Fruit fly (Drosophila melanogaster) whole organism, embryonic: ENCODE measurements around the gene CG3123.

Experiments
- B-H2 ChIP-seq: fragments of 200-800 bp; sonication (Bioruptor generic); optimal IDR thresholded peaks from 2 replicates; lab custom pipeline; 2018; ENCODE audit warnings: missing biosample characterization, mild to moderate bottlenecking, missing genetic modification characterization
- C15 ChIP-seq: fragments of 200-800 bp; sonication (Bioruptor generic); IDR thresholded peaks from 3 replicates; pipeline ENCODE4 v1.3.6; 2022; ENCODE audit warnings: missing biosample characterization, missing genetic modification characterization
- CG12236 ChIP-seq: fragments of 200-800 bp; sonication (Bioruptor generic); optimal IDR thresholded peaks from 2 replicates; lab custom pipeline; 2016; ENCODE audit warnings: missing biosample characterization, missing genetic modification characterization
- CG13123 ChIP-seq: fragments of 200-800 bp; sonication (Bioruptor generic); optimal IDR thresholded peaks from 2 replicates; lab custom pipeline; 2016; ENCODE audit warnings: missing biosample characterization, missing genetic modification characterization
- CG13287 ChIP-seq: fragments of 200-800 bp; sonication (Bioruptor generic); IDR thresholded peaks from 2 replicates; pipeline ENCODE4 v1.3.6; 2022; ENCODE audit warnings: missing biosample characterization, missing genetic modification characterization; ENCODE audit not compliant: partially characterized antibody
- CG14441 ChIP-seq: fragments of 200-800 bp; sonication (Bioruptor generic); IDR thresholded peaks from 2 replicates; pipeline ENCODE4 v1.3.6; 2022; ENCODE audit warnings: missing biosample characterization, missing genetic modification characterization
- CG1832 ChIP-seq: fragments of 200-800 bp; sonication (Bioruptor generic); optimal IDR thresholded peaks from 2 replicates; lab custom pipeline; 2017; ENCODE audit warnings: missing biosample characterization, mild to moderate bottlenecking, missing genetic modification characterization, inconsistent platforms
- CG31388 ChIP-seq: fragments of 200-800 bp; sonication (Bioruptor generic); optimal IDR thresholded peaks from 2 replicates; lab custom pipeline; 2016; ENCODE audit warnings: missing biosample characterization, missing genetic modification characterization
- CG6765 ChIP-seq: fragments of 200-800 bp; sonication (Bioruptor generic); optimal IDR thresholded peaks from 3 replicates; lab custom pipeline; 2017; ENCODE audit warnings: missing biosample characterization, mild to moderate bottlenecking, missing genetic modification characterization
- CG8290 ChIP-seq, 3 experiments: fragments of 200-800 bp; sonication (Bioruptor generic); optimal IDR thresholded peaks; 2 replicates each; lab custom pipeline; 2016 to 2019; ENCODE audit warnings: missing biosample characterization in 3 of 3, missing genetic modification characterization in 3 of 3, mild to moderate bottlenecking in 2 of 3, moderate library complexity in 1 of 3
- CrebB ChIP-seq: fragments of 200-800 bp; sonication (Bioruptor generic); optimal IDR thresholded peaks from 3 replicates; lab custom pipeline; 2018; ENCODE audit warnings: missing biosample characterization, mild to moderate bottlenecking, missing genetic modification characterization
- Dbx ChIP-seq: fragments of 200-800 bp; sonication (Bioruptor generic); IDR thresholded peaks from 3 replicates; pipeline ENCODE4 v1.3.6; 2022; ENCODE audit warnings: missing biosample characterization, missing genetic modification characterization
- Deaf1 ChIP-seq: fragments of 200-800 bp; optimal IDR thresholded peaks from 3 replicates; lab custom pipeline; 2019; ENCODE audit warnings: missing biosample characterization, mild to moderate bottlenecking, missing genetic modification characterization, moderate library complexity
- Dip2 ChIP-seq: fragments of 200-800 bp; sonication (Bioruptor generic); IDR thresholded peaks from 2 replicates; pipeline ENCODE4 v1.3.6; 2022; ENCODE audit warnings: missing biosample characterization, missing genetic modification characterization
- Eip74EF ChIP-seq, 2 experiments: fragments of 200-800 bp in 1 of 2; fragments of >200 bp in 1 of 2; sonication (Bioruptor generic) in 1 of 2; optimal IDR thresholded peaks; 2 replicates each; lab custom pipeline; 2017 to 2019; ENCODE audit warnings: missing biosample characterization in 2 of 2, missing genetic modification characterization in 2 of 2, mild to moderate bottlenecking in 1 of 2, moderate library complexity in 1 of 2
- Ets65A ChIP-seq: fragments of 200-800 bp; sonication (Bioruptor generic); peaks from one replicate; lab custom pipeline; 2016; ENCODE audit warnings: missing biosample characterization, missing genetic modification characterization
- H2.0 ChIP-seq: fragments of 200-800 bp; sonication (Bioruptor generic); IDR thresholded peaks from 2 replicates; pipeline ENCODE4 v1.3.6; 2022; ENCODE audit warnings: missing biosample characterization, missing genetic modification characterization
- Hey ChIP-seq: fragments of 200-800 bp; sonication (Bioruptor generic); optimal IDR thresholded peaks from 3 replicates; lab custom pipeline; 2018; ENCODE audit warnings: missing biosample characterization, mild to moderate bottlenecking, missing genetic modification characterization
- NC2α ChIP-seq: fragments of 200-800 bp; sonication (Bioruptor generic); optimal IDR thresholded peaks from 2 replicates; lab custom pipeline; 2016; ENCODE audit warnings: missing biosample characterization, missing genetic modification characterization
- Ptx1 ChIP-seq: fragments of 200-800 bp; sonication (Bioruptor generic); IDR thresholded peaks from 2 replicates; pipeline ENCODE4 v1.3.6; 2022; ENCODE audit warnings: missing biosample characterization, missing genetic modification characterization
- ase ChIP-seq: fragments of 200-800 bp; sonication (Bioruptor generic); IDR thresholded peaks from 3 replicates; pipeline ENCODE4 v1.3.6; 2022; ENCODE audit warnings: missing biosample characterization, missing genetic modification characterization
- ash1 ChIP-seq: fragments of 200-800 bp; sonication (Bioruptor generic); optimal IDR thresholded peaks from 2 replicates; lab custom pipeline; 2018; ENCODE audit warnings: missing biosample characterization, mild to moderate bottlenecking, missing genetic modification characterization
- dan ChIP-seq: fragments of 200-800 bp; sonication (Bioruptor generic); IDR thresholded peaks from 2 replicates; pipeline ENCODE4 v1.3.6; 2022; ENCODE audit warnings: missing biosample characterization, missing genetic modification characterization
- danr ChIP-seq: fragments of 200-800 bp; sonication (Bioruptor generic); IDR thresholded peaks from 2 replicates; pipeline ENCODE4 v1.3.6; 2022; ENCODE audit warnings: missing biosample characterization, missing genetic modification characterization
- dpn ChIP-seq, 2 experiments: fragments of 200-800 bp; sonication (Bioruptor generic); optimal IDR thresholded peaks; 3 replicates each; lab custom pipeline; 2016; ENCODE audit warnings: missing biosample characterization in 2 of 2, missing genetic modification characterization in 2 of 2
- dysf ChIP-seq: fragments of 200-800 bp; sonication (Bioruptor generic); IDR thresholded peaks from 3 replicates; pipeline ENCODE4 v1.3.6; 2022; ENCODE audit warnings: missing biosample characterization, missing genetic modification characterization
- fd3F ChIP-seq: fragments of 200-800 bp; sonication (Bioruptor generic); optimal IDR thresholded peaks from 2 replicates; lab custom pipeline; 2018; ENCODE audit warnings: missing biosample characterization, mild to moderate bottlenecking, missing genetic modification characterization, moderate library complexity
- fd96Cb ChIP-seq: fragments of 200-800 bp; sonication (Bioruptor generic); optimal IDR thresholded peaks from 2 replicates; lab custom pipeline; 2018; ENCODE audit warnings: missing biosample characterization, mild to moderate bottlenecking, missing genetic modification characterization, moderate library complexity
- fru ChIP-seq: fragments of >200 bp; optimal IDR thresholded peaks from 2 replicates; lab custom pipeline; 2017
- gem ChIP-seq: fragments of 200-800 bp; sonication (Bioruptor generic); optimal IDR thresholded peaks from 2 replicates; lab custom pipeline; 2019; ENCODE audit warnings: missing biosample characterization, mild to moderate bottlenecking, missing genetic modification characterization, moderate library complexity
- grn ChIP-seq: fragments of 200-800 bp; sonication (Bioruptor generic); optimal IDR thresholded peaks from 3 replicates; lab custom pipeline; 2017; ENCODE audit warnings: missing biosample characterization, missing genetic modification characterization
- hb ChIP-seq: fragments of 200-800 bp; sonication (Bioruptor generic); IDR thresholded peaks from 3 replicates; pipeline ENCODE4 v1.3.6; 2022; ENCODE audit warnings: missing biosample characterization, missing genetic modification characterization; ENCODE audit not compliant: partially characterized antibody
- jumu ChIP-seq: fragments of 200-800 bp; sonication (Bioruptor generic); optimal IDR thresholded peaks from 3 replicates; lab custom pipeline; 2016; ENCODE audit warnings: missing biosample characterization, missing genetic modification characterization
- luna ChIP-seq: fragments of 200-800 bp; sonication (Bioruptor generic); optimal IDR thresholded peaks from 2 replicates; lab custom pipeline; 2016; ENCODE audit warnings: missing biosample characterization, missing genetic modification characterization
- nau ChIP-seq: fragments of 200-800 bp; sonication (Bioruptor generic); optimal IDR thresholded peaks from 3 replicates; lab custom pipeline; 2017; ENCODE audit warnings: missing biosample characterization, mild to moderate bottlenecking, missing genetic modification characterization, missing genetic modification reagents
- nom ChIP-seq: fragments of 200-800 bp; sonication (Bioruptor generic); optimal IDR thresholded peaks from 2 replicates; lab custom pipeline; 2017; ENCODE audit warnings: missing biosample characterization, missing genetic modification characterization, mild to moderate bottlenecking, moderate library complexity, missing genetic modification reagents
- oc ChIP-seq: fragments of 200-800 bp; sonication (Bioruptor generic); optimal IDR thresholded peaks from 2 replicates; lab custom pipeline; 2018; ENCODE audit warnings: missing biosample characterization, mild to moderate bottlenecking, missing genetic modification characterization, moderate library complexity
- prd ChIP-seq, 3 experiments: fragments of >200 bp in 2 of 3; fragments of 200-800 bp in 1 of 3; sonication (Bioruptor generic) in 1 of 3; optimal IDR thresholded peaks in 2 of 3; IDR thresholded peaks in 1 of 3; 2 replicates in 2 of 3; 3 replicates in 1 of 3; pipeline versions ENCODE4 v1.3.6 to Lab custom; 2017 to 2022; ENCODE audit warnings: missing biosample characterization in 1 of 3, missing genetic modification characterization in 1 of 3
- pros ChIP-seq: fragments of 200-800 bp; sonication (Bioruptor generic); optimal IDR thresholded peaks from 3 replicates; lab custom pipeline; 2019; ENCODE audit warnings: missing biosample characterization, mild to moderate bottlenecking, missing genetic modification characterization, moderate library complexity
- run ChIP-seq: fragments of 200-800 bp; sonication (Bioruptor generic); optimal IDR thresholded peaks from 3 replicates; lab custom pipeline; 2018; ENCODE audit warnings: missing biosample characterization, mild to moderate bottlenecking, missing genetic modification characterization
- scrt ChIP-seq: fragments of 200-800 bp; sonication (Bioruptor generic); optimal IDR thresholded peaks from 2 replicates; lab custom pipeline; 2018; ENCODE audit warnings: missing biosample characterization, mild to moderate bottlenecking, missing genetic modification characterization, moderate library complexity
- tll ChIP-seq, 2 experiments: fragments of 200-800 bp in 1 of 2; fragments of >200 bp in 1 of 2; sonication (Bioruptor generic) in 1 of 2; optimal IDR thresholded peaks; 2 replicates each; lab custom pipeline; 2017 to 2019; ENCODE audit warnings: missing biosample characterization in 2 of 2, missing genetic modification characterization in 2 of 2, mild to moderate bottlenecking in 1 of 2, moderate library complexity in 1 of 2
- toy ChIP-seq: fragments of 200-800 bp; sonication (Bioruptor generic); IDR thresholded peaks from 2 replicates; pipeline ENCODE4 v1.3.6; 2022; ENCODE audit warnings: missing biosample characterization, missing genetic modification characterization
- trh ChIP-seq: fragments of 200-800 bp; sonication (Bioruptor generic); optimal IDR thresholded peaks from 2 replicates; lab custom pipeline; 2016; ENCODE audit warnings: missing biosample characterization, missing genetic modification characterization
- ttk ChIP-seq: fragments of 200-800 bp; sonication (Bioruptor generic); IDR thresholded peaks from 2 replicates; pipeline ENCODE4 v2.1.2; 2022; ENCODE audit warnings: missing biosample characterization, missing genetic modification characterization
- tup ChIP-seq: fragments of 200-800 bp; sonication (Bioruptor generic); optimal IDR thresholded peaks from 2 replicates; lab custom pipeline; 2016; ENCODE audit warnings: missing biosample characterization, mild to moderate bottlenecking, missing genetic modification characterization, moderate library complexity
- unc-4 ChIP-seq: fragments of 200-800 bp; sonication (Bioruptor generic); IDR thresholded peaks from 2 replicates; pipeline ENCODE4 v1.3.6; 2022; ENCODE audit warnings: missing biosample characterization, missing genetic modification characterization; ENCODE audit not compliant: partially characterized antibody
- zf30C ChIP-seq: fragments of 200-800 bp; sonication (Bioruptor generic); optimal IDR thresholded peaks from 3 replicates; lab custom pipeline; 2018; ENCODE audit warnings: missing biosample characterization, mild to moderate bottlenecking, missing genetic modification characterization

Gene CG3123

dm6 chr2L:2874542-2875194 is 49.4 kb upstream of the CG3123 start, which contains the start of gene CG8814 (continued):
- TF ChIP-seq H2.0 (GFP tag; lab: Robert Waterston, UW) (peak; percentile 35; the same call in 1 of the 2 replicates), ase (no peak; the same call in 2 of the 3 replicates), Ptx1 (GFP tag; lab: Robert Waterston, UW) (peak; percentile 79), fd3F (GFP tag; lab: Kevin White, UChicago) (peak; percentile 51), Dip2 (GFP tag; lab: Robert Waterston, UW) (no peak), jumu (peak; percentile 43), zf30C (GFP tag; lab: Kevin White, UChicago) (no peak), pros (no peak), Dbx (GFP tag; lab: Robert Waterston, UW) (peak; percentile 72; the same call in 2 of the 3 replicates), ash1 (no peak), hb (GFP tag; lab: Robert Waterston, UW) (peak; percentile 81), oc (tag; lab: Kevin White, UChicago) (no peak), NC2α (GFP tag; lab: Kevin White, UChicago) (no peak), C15 (GFP tag; lab: Robert Waterston, UW) (0 out of 3 replicates have a peak, but pooled peaks have one; percentile 29), CG13123 (GFP tag; lab: Kevin White, UChicago) (peak; percentile 37), trh (GFP tag; lab: Kevin White, UChicago) (peak; percentile 45), CG6765 (GFP tag; lab: Kevin White, UChicago) (no peak), fru (lab: Kevin White, UChicago) (no peak), run (tag; lab: Kevin White, UChicago) (no peak), luna (GFP tag; lab: Kevin White, UChicago) (peak; percentile 8), Deaf1 (peak; percentile 57), unc-4 (GFP tag; lab: Robert Waterston, UW) (peak; percentile 81), Hey (tag; lab: Kevin White, UChicago) (no peak), ttk (GFP tag; lab: Robert Waterston, UW) (no peak), gem (tag; lab: Kevin White, UChicago) (peak; percentile 81), CG1832 (GFP tag; lab: Kevin White, UChicago) (no peak), CrebB (no peak), tup (GFP tag; lab: Kevin White, UChicago) (no peak), prd (optimal IDR thresholded peaks at IDR 0.05; lab: Kevin White, UChicago) (no peak), prd (GFP tag; IDR thresholded peaks at IDR 0.05; lab: Robert Waterston, UW) (peak; percentile 83), fd96Cb (peak; percentile 25), CG14441 (GFP tag; lab: Robert Waterston, UW) (peak; percentile 71), tll (GFP tag; optimal IDR thresholded peaks at IDR 0.05; lab: Kevin White, UChicago) (peak; percentile 96 to 98), Eip74EF (GFP tag; optimal IDR thresholded peaks at IDR 0.05; lab: Kevin White, UChicago) (no peak), scrt (GFP tag; lab: Kevin White, UChicago) (peak; percentile 28), CG8290 (GFP tag; optimal IDR thresholded peaks at IDR 0.05; lab: Kevin White, UChicago) (peak; percentile 77), CG8290 (tag; optimal IDR thresholded peaks at IDR 0.05; lab: Kevin White, UChicago) (peak in 1 of 2 experiments; percentile 71), danr (no peak), grn (GFP tag; lab: Kevin White, UChicago) (peak; percentile 11), CG13287 (GFP tag; lab: Robert Waterston, UW) (peak; percentile 80), Ets65A (GFP tag; lab: Kevin White, UChicago) (peak; percentile 85), CG12236 (no peak), dpn (GFP tag; optimal IDR thresholded peaks at IDR 0.05; lab: Kevin White, UChicago) (peak; percentile 27 to 75), nau (GFP tag; lab: Kevin White, UChicago) (peak; percentile 22), CG31388 (GFP tag; lab: Kevin White, UChicago) (peak; percentile 50), nom (GFP tag; lab: Kevin White, UChicago) (peak; percentile 98), B-H2 (GFP tag; lab: Kevin White, UChicago) (no peak), dysf (peak; percentile 72; the same call in 2 of the 3 replicates), dan (GFP tag; lab: Robert Waterston, UW) (no peak), toy (GFP tag; lab: Robert Waterston, UW) (no peak)
